Worm (Caenorhabditis elegans) whole organism, L1 larva: ENCODE measurements around the gene C12D5.3.

ENCODE experiments used
- aly-2 ChIP-seq: fragments of 150-350 bp; optimal IDR thresholded peaks from 2 replicates; lab custom pipeline; 2014; ENCODE audit warnings: missing biosample characterization, missing genetic modification characterization
- ama-1 ChIP-seq: fragments of 150-350 bp; optimal IDR thresholded peaks from 2 replicates; lab custom pipeline; 2014
- ceh-90 ChIP-seq: sonication (generic microtip); optimal IDR thresholded peaks from 2 replicates; lab custom pipeline; 2016; ENCODE audit warnings: missing genetic modification characterization, missing compliant biosample characterization
- dpl-1 ChIP-seq, 3 experiments: fragments of 150-350 bp in 2 of 3; sonication (generic microtip) in 1 of 3; optimal IDR thresholded peaks; 2 replicates each; lab custom pipeline; 2014 to 2017; ENCODE audit warnings: missing biosample characterization in 3 of 3, missing genetic modification characterization in 3 of 3, missing genetic modification reagents in 3 of 3
- elt-2 ChIP-seq: sonication (generic microtip); optimal IDR thresholded peaks from 2 replicates; lab custom pipeline; 2016; ENCODE audit warnings: missing genetic modification characterization, mild to moderate bottlenecking, inconsistent platforms, missing compliant biosample characterization, missing genetic modification reagents
- elt-3 ChIP-seq, 6 experiments: fragments of 150-350 bp in 1 of 6; sonication (generic microtip); optimal IDR thresholded peaks; 2 replicates each; lab custom pipeline; 2017 to 2018; ENCODE audit warnings: missing biosample characterization in 6 of 6, missing genetic modification characterization in 6 of 6, inconsistent platforms in 1 of 6
- fkh-10 ChIP-seq: sonication (generic microtip); optimal IDR thresholded peaks from 2 replicates; lab custom pipeline; 2017; ENCODE audit warnings: missing biosample characterization, missing genetic modification reagents, missing genetic modification characterization
- lin-13 ChIP-seq: fragments of 150-350 bp; optimal IDR thresholded peaks from 2 replicates; lab custom pipeline; 2014; ENCODE audit warnings: missing biosample characterization, missing genetic modification reagents, missing genetic modification characterization
- nhr-11 ChIP-seq: fragments of 150-350 bp; optimal IDR thresholded peaks from 2 replicates; lab custom pipeline; 2014; ENCODE audit warnings: missing biosample characterization, missing genetic modification characterization
- nhr-12 ChIP-seq: sonication (generic microtip); optimal IDR thresholded peaks from 2 replicates; lab custom pipeline; 2017; ENCODE audit warnings: missing biosample characterization, missing genetic modification characterization
- nhr-237 ChIP-seq: fragments of 150-350 bp; optimal IDR thresholded peaks from 2 replicates; lab custom pipeline; 2014; ENCODE audit warnings: missing biosample characterization, missing genetic modification characterization
- nhr-77 ChIP-seq: fragments of 150-350 bp; optimal IDR thresholded peaks from 2 replicates; lab custom pipeline; 2014; ENCODE audit warnings: missing biosample characterization, missing genetic modification characterization
- snu-23 ChIP-seq: sonication (generic microtip); optimal IDR thresholded peaks from 2 replicates; lab custom pipeline; 2016; ENCODE audit warnings: missing genetic modification characterization, missing compliant biosample characterization
- tlp-1 ChIP-seq: fragments of 150-350 bp; optimal IDR thresholded peaks from 2 replicates; lab custom pipeline; 2014; ENCODE audit warnings: missing biosample characterization, missing genetic modification characterization

- TF ChIP-seq nhr-11 (tag; lab: Kevin White, UChicago) (no peak), dpl-1 (GFP tag; optimal IDR thresholded peaks at IDR 0.05; lab: Kevin White, UChicago) (no peak), nhr-12 (tag; lab: Kevin White, UChicago) (no peak), elt-3 (tag; optimal IDR thresholded peaks at IDR 0.05; lab: Kevin White, UChicago) (no peak), snu-23 (GFP tag; lab: Kevin White, UChicago) (no peak), elt-2 (no peak), nhr-237 (tag; lab: Kevin White, UChicago) (no peak), nhr-77 (no peak), lin-13 (GFP tag; lab: Kevin White, UChicago) (no peak), ama-1 (no peak), aly-2 (tag; lab: Kevin White, UChicago) (no peak), fkh-10 (GFP tag; lab: Kevin White, UChicago) (no peak), tlp-1 (tag; lab: Kevin White, UChicago) (no peak), ceh-90 (tag; lab: Kevin White, UChicago) (no peak)
Observed at ce11 chrV:7713072-7713471, 37.1 kb downstream of the C12D5.3 start, which contains the start of gene ZK105.13.
